Fruit fly (Drosophila melanogaster): Measurements from ENCODE around the gene Polr1C.

The Polr1C gene

DNA sequence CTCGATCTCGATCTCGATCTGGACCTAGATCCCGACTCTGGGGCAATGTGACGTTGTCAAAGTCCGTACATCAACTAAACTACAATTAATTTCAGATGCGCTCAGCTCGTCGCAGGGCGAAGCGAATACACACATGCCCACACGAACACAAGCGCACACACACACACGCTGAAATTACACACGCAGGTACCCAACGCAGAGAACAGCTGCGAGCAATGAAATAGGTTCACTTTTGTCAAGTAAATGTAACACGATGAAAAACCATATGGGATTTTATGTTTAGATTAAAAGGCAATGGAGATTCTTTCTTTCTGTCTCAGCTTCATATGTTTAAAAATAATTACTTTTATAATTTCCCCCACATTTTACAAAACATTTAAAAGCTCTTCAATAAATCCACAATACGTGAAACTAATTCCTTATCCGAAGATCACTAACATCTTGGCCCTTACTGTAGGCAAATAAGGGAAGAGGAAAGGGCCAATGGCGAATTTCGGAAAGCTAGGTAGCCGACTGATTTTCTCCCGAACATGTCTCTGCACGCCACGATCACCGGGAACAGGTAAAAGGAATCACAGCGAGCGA is 31.6 kb downstream of the Polr1C start (continued):
- TF ChIP-seq CG9139 (GFP tag; optimal IDR thresholded peaks at IDR 0.05) (peak; percentile 77), CG11294 (GFP tag; IDR thresholded peaks at IDR 0.05) (peak; percentile 64), svp (GFP tag) (peak; percentile 92), Sox15 (GFP tag; optimal IDR thresholded peaks at IDR 0.05) (peak; percentile 64), CG6276 (GFP tag; optimal IDR thresholded peaks at IDR 0.05) (peak; percentile 62), CG6792 (GFP tag; optimal IDR thresholded peaks at IDR 0.05) (peak; percentile 87), CG6808 (GFP tag; optimal IDR thresholded peaks at IDR 0.05) (peak; percentile 91), Hr4 (GFP tag; optimal IDR thresholded peaks at IDR 0.05) (peak; percentile 73), CG8319 (GFP tag; optimal IDR thresholded peaks at IDR 0.05) (peak; percentile 53), CG3919 (GFP tag; optimal IDR thresholded peaks at IDR 0.05) (peak; percentile 84), CG11902 (GFP tag; optimal IDR thresholded peaks at IDR 0.05) (peak; percentile 67), Sox102F (GFP tag; optimal IDR thresholded peaks at IDR 0.05) (peak; percentile 86), Smox (GFP tag; optimal IDR thresholded peaks at IDR 0.05) (peak; percentile 86), CG32006 (GFP tag; optimal IDR thresholded peaks at IDR 0.05) (peak; percentile 70), dac (GFP tag; optimal IDR thresholded peaks at IDR 0.05) (peak; percentile 2), topi (GFP tag; optimal IDR thresholded peaks at IDR 0.05) (peak; percentile 88), CG15336 (GFP tag; IDR thresholded peaks at IDR 0.05) (peak; percentile 87), CG3032 (tag; optimal IDR thresholded peaks at IDR 0.05) (peak; percentile 88), lz (GFP tag; optimal IDR thresholded peaks at IDR 0.05) (peak; percentile 92), Ets96B (tag; optimal IDR thresholded peaks at IDR 0.05) (peak; percentile 87), pdm3 (GFP tag; optimal IDR thresholded peaks at IDR 0.05) (peak; percentile 88), Eip78C (GFP tag) (peak; percentile 96), esn (GFP tag; optimal IDR thresholded peaks at IDR 0.05) (peak; percentile 94), CG8632 (GFP tag; optimal IDR thresholded peaks at IDR 0.05) (peak; percentile 79), Gug (GFP tag; IDR thresholded peaks at IDR 0.05) (peak; percentile 75), CG10669 (GFP tag; optimal IDR thresholded peaks at IDR 0.05) (peak; percentile 83), acj6 (GFP tag; optimal IDR thresholded peaks at IDR 0.05) (peak; percentile 84)

DNA sequence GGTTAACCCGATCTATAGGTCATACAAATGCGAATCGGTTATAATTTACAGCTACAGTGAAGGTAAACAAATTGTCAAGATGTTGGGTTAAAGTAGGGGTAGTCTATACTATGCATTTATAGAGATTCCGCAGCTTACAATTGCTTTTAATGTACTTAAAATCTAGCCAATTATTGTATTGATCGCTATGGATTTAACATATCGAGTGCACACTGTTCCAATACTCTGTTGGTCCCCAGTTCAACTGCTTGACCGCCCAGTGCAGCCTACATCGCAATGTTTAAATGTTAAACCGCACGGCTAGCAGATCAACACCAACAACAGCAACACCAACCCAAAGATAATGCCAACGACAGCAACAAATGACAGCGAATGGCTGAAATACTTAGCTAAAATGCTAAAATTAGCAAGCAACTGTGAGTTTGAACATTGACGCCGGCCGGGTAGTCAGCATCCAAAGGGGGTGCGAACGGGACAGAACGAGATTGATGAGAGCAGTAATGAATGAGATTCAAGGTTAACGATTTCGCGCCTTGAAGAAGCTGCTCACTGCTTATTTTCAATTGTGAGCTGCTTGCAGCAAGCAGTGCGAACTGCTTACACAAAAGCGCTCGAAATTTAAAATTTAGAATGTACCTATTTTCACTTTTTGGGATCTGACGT is 32.2 kb downstream of the Polr1C start:
- no peak for TF ChIP-seq CG11902 (GFP tag; optimal IDR thresholded peaks at IDR 0.05)
- TF ChIP-seq fd59A (GFP tag; optimal IDR thresholded peaks at IDR 0.05) = no peak
- TF ChIP-seq net (GFP tag; optimal IDR thresholded peaks at IDR 0.05) = no peak
- TF ChIP-seq Sox15 (GFP tag; optimal IDR thresholded peaks at IDR 0.05) = no peak
- no peak for TF ChIP-seq Smox (GFP tag; optimal IDR thresholded peaks at IDR 0.05)
- no peak for TF ChIP-seq Blimp-1 (GFP tag; optimal IDR thresholded peaks at IDR 0.05)
- TF ChIP-seq fd85E (GFP tag; optimal IDR thresholded peaks at IDR 0.05) = no peak
- peak in 1 of 2 experiments; percentile 23 for TF ChIP-seq salr (GFP tag; optimal IDR thresholded peaks at IDR 0.05)
- TF ChIP-seq CG6163 (GFP tag; IDR thresholded peaks at IDR 0.05) = peak; percentile 65
- no peak for TF ChIP-seq Ets96B (tag; optimal IDR thresholded peaks at IDR 0.05)
- no peak for TF ChIP-seq spab (GFP tag; optimal IDR thresholded peaks at IDR 0.05)
- TF ChIP-seq cyc (GFP tag; optimal IDR thresholded peaks at IDR 0.05) = no peak
- TF ChIP-seq eg (GFP tag; IDR thresholded peaks at IDR 0.05) = peak; percentile 73
- TF ChIP-seq CG15336 (GFP tag; IDR thresholded peaks at IDR 0.05) = peak; percentile 7; the same call in 1 of the 2 replicates
- no peak for TF ChIP-seq CG6276 (GFP tag; optimal IDR thresholded peaks at IDR 0.05)
- no peak for TF ChIP-seq CG9139 (GFP tag; optimal IDR thresholded peaks at IDR 0.05)
- TF ChIP-seq dsx (GFP tag; optimal IDR thresholded peaks at IDR 0.05; ENCODE audit: poor library complexity, severe bottlenecking) = peak; percentile 57
- TF ChIP-seq OdsH (GFP tag; optimal IDR thresholded peaks at IDR 0.05) = peak; percentile 9
- no peak for TF ChIP-seq Eip75B (GFP tag; optimal IDR thresholded peaks at IDR 0.05)
- TF ChIP-seq Hr4 (GFP tag; optimal IDR thresholded peaks at IDR 0.05) = peak; percentile 2
- TF ChIP-seq CG11294 (GFP tag; IDR thresholded peaks at IDR 0.05) = peak; percentile 62
- TF ChIP-seq Gug (GFP tag; IDR thresholded peaks at IDR 0.05) = peak; percentile 49; the same call in 1 of the 2 replicates
- TF ChIP-seq Hr39 (GFP tag; optimal IDR thresholded peaks at IDR 0.05) = no peak
- TF ChIP-seq CG11762 (GFP tag; optimal IDR thresholded peaks at IDR 0.05; ENCODE audit: insufficient read depth) = no peak
- no peak for TF ChIP-seq CG8632 (GFP tag; optimal IDR thresholded peaks at IDR 0.05)
- no peak for TF ChIP-seq Sox14 (GFP tag; optimal IDR thresholded peaks at IDR 0.05)
- TF ChIP-seq Eip78C (GFP tag) = no peak
- TF ChIP-seq svp (GFP tag) = peak; percentile 2
